Fruit fly (Drosophila melanogaster) whole organism, adult: ENCODE data around the gene CAH3.

Source experiments
- CG11617 ChIP-seq: fragments of 200-800 bp; sonication (Bioruptor generic); optimal IDR thresholded peaks from 2 replicates; lab custom pipeline; 2017; ENCODE audit warnings: mild to moderate bottlenecking, missing biosample characterization, missing genetic modification reagents, missing genetic modification characterization
- CG12768 ChIP-seq: fragments of 200-800 bp; sonication (Bioruptor generic); optimal IDR thresholded peaks from 2 replicates; lab custom pipeline; 2017; ENCODE audit warnings: missing biosample characterization, missing genetic modification characterization, mild to moderate bottlenecking, moderate library complexity, missing genetic modification reagents
- CG14711 ChIP-seq: fragments of 200-800 bp; sonication (Bioruptor generic); optimal IDR thresholded peaks from 2 replicates; lab custom pipeline; 2018; ENCODE audit warnings: missing biosample characterization, mild to moderate bottlenecking, missing genetic modification characterization, moderate library complexity
- CG1620 ChIP-seq: fragments of 200-800 bp; sonication (Bioruptor generic); optimal IDR thresholded peaks from 2 replicates; lab custom pipeline; 2016; ENCODE audit warnings: missing biosample characterization, missing genetic modification characterization
- Clk ChIP-seq: fragments of 200-800 bp; sonication (Bioruptor generic); optimal IDR thresholded peaks from 2 replicates; lab custom pipeline; 2017; ENCODE audit warnings: missing biosample characterization, missing genetic modification characterization
- Crg-1 ChIP-seq: fragments of 200-800 bp; sonication (Bioruptor generic); optimal IDR thresholded peaks from 2 replicates; lab custom pipeline; 2016; ENCODE audit warnings: missing biosample characterization, missing genetic modification characterization
- Hr96 ChIP-seq: fragments of 200-800 bp; sonication (Bioruptor generic); optimal IDR thresholded peaks from 2 replicates; lab custom pipeline; 2016; ENCODE audit warnings: missing biosample characterization, missing genetic modification characterization
- Mnt ChIP-seq: fragments of 200-800 bp; sonication (Bioruptor generic); optimal IDR thresholded peaks from 2 replicates; lab custom pipeline; 2016; ENCODE audit warnings: missing biosample characterization, mild to moderate bottlenecking, missing genetic modification characterization
- kay ChIP-seq: fragments of 200-800 bp; sonication (Bioruptor generic); peaks from one replicate; lab custom pipeline; 2016; ENCODE audit warnings: missing biosample characterization, missing genetic modification characterization, borderline replicate concordance
- ovo ChIP-seq: fragments of 200-800 bp; sonication (Bioruptor generic); optimal IDR thresholded peaks from 2 replicates; lab custom pipeline; 2016; ENCODE audit warnings: missing biosample characterization, missing genetic modification characterization
- tj ChIP-seq: fragments of 200-800 bp; sonication (Bioruptor generic); optimal IDR thresholded peaks from 3 replicates; lab custom pipeline; 2017; ENCODE audit warnings: missing biosample characterization, mild to moderate bottlenecking, missing genetic modification characterization, moderate library complexity
- toe ChIP-seq: fragments of 200-800 bp; sonication (Bioruptor generic); optimal IDR thresholded peaks from 2 replicates; lab custom pipeline; 2016; ENCODE audit warnings: missing biosample characterization, missing genetic modification characterization

DNA sequence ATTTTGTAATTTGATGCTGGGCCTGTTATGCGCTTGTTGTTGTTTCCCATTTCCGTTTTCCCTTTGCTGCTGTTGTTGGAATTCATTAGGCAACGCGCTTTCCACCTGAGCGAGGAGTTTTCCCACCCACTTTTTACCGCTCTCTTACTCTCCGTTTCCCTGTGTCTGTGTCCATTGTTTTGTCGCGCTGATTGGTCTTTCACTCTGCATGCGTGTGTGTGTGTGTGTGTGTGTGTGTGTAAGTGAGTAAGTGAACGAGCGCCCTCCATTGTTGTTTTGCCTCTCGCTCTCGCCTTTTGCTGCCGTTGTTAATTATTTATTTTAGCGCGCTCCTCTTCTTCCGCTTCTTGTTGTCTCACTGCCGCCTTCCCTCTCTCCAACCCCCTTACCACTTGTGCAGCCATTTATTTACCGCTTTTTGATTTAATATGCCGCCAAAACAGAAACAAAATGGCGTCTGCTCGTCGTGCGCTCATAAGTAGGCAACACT, 15.1 kb downstream of the CAH3 start:
- no peak for TF ChIP-seq tj (GFP tag; lab: Kevin White, UChicago)
- TF ChIP-seq ovo = no peak
- TF ChIP-seq kay (GFP tag; lab: Kevin White, UChicago) = no peak
- no peak for TF ChIP-seq CG14711
- TF ChIP-seq Crg-1 (GFP tag; lab: Kevin White, UChicago) = no peak
- TF ChIP-seq CG12768 (GFP tag; lab: Kevin White, UChicago) = no peak
- TF ChIP-seq Clk = no peak
- TF ChIP-seq CG1620 (GFP tag; lab: Kevin White, UChicago) = no peak
- no peak for TF ChIP-seq toe (GFP tag; lab: Kevin White, UChicago)
- TF ChIP-seq Hr96 (GFP tag; lab: Kevin White, UChicago) = no peak
- TF ChIP-seq CG11617 (GFP tag; lab: Kevin White, UChicago) = no peak
- no peak for TF ChIP-seq Mnt (GFP tag; lab: Kevin White, UChicago)
